Worm (Caenorhabditis elegans): ENCODE data around the gene hil-3.
A peak's percentile ranks its signal among the peaks of the same experiment; 100 is the strongest.
"Not testable (repeated sequence)": the region's sequence is repeated elsewhere in the genome, so short reads cannot be mapped to it uniquely, and the experiment has no call there.

The hil-3 gene

DNA sequence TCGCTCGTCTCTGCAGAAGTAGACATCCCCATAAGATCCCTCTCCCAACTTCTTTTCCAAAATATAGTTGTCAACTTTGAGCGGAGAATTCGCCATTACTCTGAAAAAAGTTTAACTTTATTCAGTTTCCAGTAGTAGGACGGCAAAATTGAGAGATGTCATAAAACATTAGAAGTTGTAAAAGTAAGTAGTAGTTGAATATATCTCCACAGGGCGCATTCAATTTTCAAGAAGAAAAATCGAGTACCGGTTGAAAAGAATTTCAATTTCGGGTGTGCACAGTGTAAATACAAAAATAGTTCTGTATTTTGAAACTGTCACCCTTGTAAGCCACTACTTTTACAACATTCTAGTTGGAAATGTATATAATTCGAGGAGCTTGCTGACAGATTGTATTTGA is 8.3 kb upstream of the hil-3 start, which contains the start of gene F22F1.2:
Gene F22F1.2, minus strand, starts transcription at position 101 of the 400 bp plus-strand sequence.
- TF ChIP-seq nhr-237 (tag; optimal IDR thresholded peaks at IDR 0.05) = no peak
- TF ChIP-seq lin-39 (tag; optimal IDR thresholded peaks at IDR 0.05) = no peak
- TF ChIP-seq crh-2 (tag; optimal IDR thresholded peaks at IDR 0.05) = no peak
- no peak for TF ChIP-seq ceh-82 (tag; optimal IDR thresholded peaks at IDR 0.05)
- no peak for TF ChIP-seq dmd-4 (tag; optimal IDR thresholded peaks at IDR 0.05)
- TF ChIP-seq lsy-2 (tag; optimal IDR thresholded peaks at IDR 0.05) = no peak
- no peak for TF ChIP-seq blmp-1 (tag; optimal IDR thresholded peaks at IDR 0.05; ENCODE audit: insufficient read depth)
- TF ChIP-seq mab-5 (tag; optimal IDR thresholded peaks at IDR 0.05) = no peak
- no peak for TF ChIP-seq ztf-11 (tag; optimal IDR thresholded peaks at IDR 0.05)
- TF ChIP-seq nhr-21 (tag; optimal IDR thresholded peaks at IDR 0.05) = no peak
- TF ChIP-seq elt-3 (tag; optimal IDR thresholded peaks at IDR 0.05) = no peak
- TF ChIP-seq gmeb-1 (tag; optimal IDR thresholded peaks at IDR 0.05) = no peak
- no peak for TF ChIP-seq alr-1 (tag; optimal IDR thresholded peaks at IDR 0.05)
- TF ChIP-seq ztf-1 (GFP tag; conservative IDR thresholded peaks at IDR 0.05) = no peak
- no peak for TF ChIP-seq unc-39 (tag; optimal IDR thresholded peaks at IDR 0.05)
- no peak for TF ChIP-seq mdl-1 (tag; optimal IDR thresholded peaks at IDR 0.05)
- TF ChIP-seq sem-4 (tag; optimal IDR thresholded peaks at IDR 0.05) = no peak
- no peak for TF ChIP-seq ztf-4 (tag; optimal IDR thresholded peaks at IDR 0.05)
- no peak for TF ChIP-seq Y55F3AM.14 (GFP tag; optimal IDR thresholded peaks at IDR 0.05)

DNA sequence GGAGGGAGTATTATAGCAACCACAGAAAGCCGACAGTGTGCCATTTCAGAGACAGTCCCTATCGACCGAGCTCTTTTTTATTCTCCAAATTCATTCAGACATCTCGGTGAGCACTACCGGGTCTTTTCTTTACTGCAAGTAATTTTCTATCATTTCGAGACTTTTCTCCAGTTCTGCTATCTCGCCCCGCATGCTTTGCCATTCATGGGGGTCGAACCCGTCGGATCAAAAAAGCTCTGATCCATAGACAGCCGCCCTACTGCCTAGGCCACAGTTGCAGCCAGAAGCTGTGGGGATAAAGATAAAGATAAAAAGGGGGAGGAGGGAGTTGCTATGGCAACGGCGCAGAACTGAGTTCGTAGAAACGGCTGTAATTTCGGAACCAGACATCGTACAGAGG is 7.6 kb upstream of the hil-3 start:
- TF ChIP-seq lsy-2 (tag; optimal IDR thresholded peaks at IDR 0.05) = no peak
- no peak for TF ChIP-seq ama-1 (optimal IDR thresholded peaks at IDR 0.05)
- TF ChIP-seq lin-11 (tag; optimal IDR thresholded peaks at IDR 0.05) = peak; percentile 13

ce11 chrX:8154374-8154836 is 4.6 kb upstream of the hil-3 start:
- TF ChIP-seq nhr-129 (tag; optimal IDR thresholded peaks at IDR 0.05) (peak; percentile 34), fos-1 (tag; optimal IDR thresholded peaks at IDR 0.05) (peak; percentile 2), sma-3 (GFP tag; optimal IDR thresholded peaks at IDR 0.05) (peak; percentile 39), unc-55 (GFP tag; optimal IDR thresholded peaks at IDR 0.05) (peak; percentile 24), crh-2 (tag; optimal IDR thresholded peaks at IDR 0.05) (peak; percentile 45)

- TF ChIP-seq nhr-129 (tag; optimal IDR thresholded peaks at IDR 0.05) (peak; percentile 25), nhr-25 (tag; optimal IDR thresholded peaks at IDR 0.05) (peak; percentile 9), mdl-1 (tag; optimal IDR thresholded peaks at IDR 0.05) (peak in 1 of 2 experiments; percentile 50), egl-27 (tag; optimal IDR thresholded peaks at IDR 0.05) (peak; percentile 5), C34F6.9 (tag; optimal IDR thresholded peaks at IDR 0.05) (peak; percentile 28), unc-55 (GFP tag; optimal IDR thresholded peaks at IDR 0.05) (peak; percentile 39), lsy-2 (tag; optimal IDR thresholded peaks at IDR 0.05) (peak in 1 of 2 experiments; percentile 12), sma-9 (GFP tag; optimal IDR thresholded peaks at IDR 0.05) (peak; percentile 37)
- not testable (repeated sequence) for TF ChIP-seq sma-9 (tag; optimal IDR thresholded peaks at IDR 0.05)
Observed at ce11 chrX:8155447-8155877, 3.5 kb upstream of the hil-3 start.

DNA sequence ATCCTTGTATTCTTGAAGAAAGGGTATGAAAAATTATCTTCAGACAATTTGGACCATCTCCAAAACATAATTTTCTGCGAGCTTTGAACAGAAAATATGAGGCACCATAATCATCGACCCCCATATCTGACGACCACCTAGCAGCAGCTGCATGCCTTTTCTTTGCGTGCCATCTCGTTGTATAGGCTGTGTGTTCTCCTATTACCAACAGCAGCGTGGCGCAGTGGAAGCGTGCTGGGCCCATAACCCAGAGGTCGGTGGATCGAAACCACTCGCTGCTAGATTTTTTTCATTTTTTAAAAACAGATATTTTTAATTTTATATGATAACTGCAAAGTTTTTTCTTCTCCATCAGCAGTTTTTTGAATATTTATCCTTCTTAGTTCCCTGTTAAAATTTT is 3.0 kb upstream of the hil-3 start:
- TF ChIP-seq lin-11 (tag; optimal IDR thresholded peaks at IDR 0.05) (peak; percentile 11), Y55F3AM.14 (GFP tag; optimal IDR thresholded peaks at IDR 0.05) (peak; percentile 34), fos-1 (tag; optimal IDR thresholded peaks at IDR 0.05) (no peak), lin-39 (tag; optimal IDR thresholded peaks at IDR 0.05) (no peak), unc-55 (GFP tag; optimal IDR thresholded peaks at IDR 0.05) (peak; percentile 20), crh-2 (tag; optimal IDR thresholded peaks at IDR 0.05) (peak; percentile 7), sma-9 (GFP tag; optimal IDR thresholded peaks at IDR 0.05) (peak; percentile 44), sma-9 (tag; optimal IDR thresholded peaks at IDR 0.05) (no peak)

- TF ChIP-seq F13H6.1 (tag; optimal IDR thresholded peaks at IDR 0.05) (peak; percentile 15), sma-3 (GFP tag; optimal IDR thresholded peaks at IDR 0.05) (peak; percentile 37), lin-13 (GFP tag; optimal IDR thresholded peaks at IDR 0.05) (peak; percentile 28), ama-1 (optimal IDR thresholded peaks at IDR 0.05) (no peak), lsy-2 (tag; optimal IDR thresholded peaks at IDR 0.05) (peak in 1 of 2 experiments; percentile 32), lin-39 (tag; optimal IDR thresholded peaks at IDR 0.05) (no peak), zag-1 (tag; optimal IDR thresholded peaks at IDR 0.05) (no peak), skn-1 (tag; optimal IDR thresholded peaks at IDR 0.05) (no peak), unc-39 (tag; optimal IDR thresholded peaks at IDR 0.05) (no peak), fos-1 (tag; optimal IDR thresholded peaks at IDR 0.05) (peak; percentile 38), alr-1 (tag; optimal IDR thresholded peaks at IDR 0.05) (no peak), nhr-25 (tag; optimal IDR thresholded peaks at IDR 0.05) (peak; percentile 2), gmeb-1 (tag; optimal IDR thresholded peaks at IDR 0.05) (peak; percentile 63), ztf-4 (tag; optimal IDR thresholded peaks at IDR 0.05) (no peak), nhr-6 (tag; optimal IDR thresholded peaks at IDR 0.05) (no peak), nhr-129 (tag; optimal IDR thresholded peaks at IDR 0.05) (peak; percentile 48), crh-2 (tag; optimal IDR thresholded peaks at IDR 0.05) (peak; percentile 50), nhr-12 (tag; optimal IDR thresholded peaks at IDR 0.05) (no peak), ceh-16 (tag; optimal IDR thresholded peaks at IDR 0.05) (peak; percentile 16), sma-9 (GFP tag; optimal IDR thresholded peaks at IDR 0.05) (peak; percentile 45), sma-9 (tag; optimal IDR thresholded peaks at IDR 0.05) (no peak), nhr-21 (tag; optimal IDR thresholded peaks at IDR 0.05) (peak; percentile 21), elt-3 (tag; optimal IDR thresholded peaks at IDR 0.05) (no peak)
Observed at ce11 chrX:8156502-8156901, 2.5 kb upstream of the hil-3 start.
